Fruit fly (Drosophila melanogaster) whole organism, larva: ENCODE results near the gene Uro.

Experiments used
- noc ChIP-seq: fragments of 200-800 bp; sonication (Bioruptor generic); optimal IDR thresholded peaks from 3 replicates; lab custom pipeline; 2019; ENCODE audit warnings: missing biosample characterization, mild to moderate bottlenecking, missing genetic modification characterization, moderate library complexity

Uro gene

DNA sequence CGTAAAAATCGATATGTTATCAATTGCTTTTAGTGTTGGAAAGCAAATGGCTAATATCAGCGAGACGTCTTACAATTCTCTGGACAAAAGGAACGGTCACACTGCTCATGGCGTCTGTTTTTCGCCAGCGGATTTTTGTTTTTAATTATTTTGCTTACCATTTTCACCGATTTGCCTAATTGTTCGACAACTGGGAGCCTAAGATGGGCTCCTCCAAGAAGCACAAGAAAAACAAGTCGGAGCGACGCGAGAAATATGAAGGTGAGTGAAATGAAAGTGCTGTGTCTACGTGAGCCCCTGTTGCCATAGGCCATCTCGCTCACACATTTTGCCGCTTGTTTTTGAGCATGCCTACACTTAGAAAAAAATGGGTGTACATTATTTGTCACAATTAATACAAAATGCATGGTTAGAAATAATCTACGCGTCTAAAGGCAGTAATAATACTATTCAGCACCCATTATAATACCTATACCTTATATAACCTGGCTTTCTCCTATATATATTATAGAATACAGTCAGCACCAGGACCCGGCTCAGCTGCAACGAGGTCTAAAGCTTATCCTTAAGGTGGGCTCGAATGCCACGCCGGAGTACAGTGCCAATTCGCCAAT, 3.0 kb downstream of the Uro start, which contains the start of gene Brd7-9:
TSS of gene Brd7-9 (plus strand) at position 78 of the 614 bp plus-strand sequence.
- peak; percentile 15 for TF ChIP-seq noc (tag; lab: Kevin White, UChicago)

DNA sequence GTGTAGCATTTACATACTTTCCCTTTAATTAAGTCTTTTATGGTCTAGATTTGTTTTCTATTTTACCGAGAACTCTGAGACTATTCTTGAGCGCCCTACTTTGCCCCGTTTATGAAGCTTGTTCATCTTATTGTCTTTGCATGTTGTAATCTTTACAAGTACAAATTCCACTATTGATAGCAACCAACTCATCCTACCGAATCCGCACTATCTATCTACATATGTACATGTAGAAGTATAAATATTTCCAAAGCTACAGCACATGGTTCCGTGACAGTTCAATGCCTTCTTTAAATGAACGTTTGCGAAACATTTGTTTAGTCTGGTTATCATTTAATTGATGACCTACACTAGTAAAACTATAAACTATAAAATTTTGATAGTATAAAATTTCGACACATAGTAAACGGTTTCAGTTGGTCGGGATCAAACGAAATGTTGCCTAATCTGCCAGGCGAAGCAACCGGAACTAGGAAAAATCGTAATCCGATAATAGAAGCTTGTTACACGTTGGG, 9.1 kb downstream of the Uro start:
- no peak for TF ChIP-seq noc (tag; lab: Kevin White, UChicago)

DNA sequence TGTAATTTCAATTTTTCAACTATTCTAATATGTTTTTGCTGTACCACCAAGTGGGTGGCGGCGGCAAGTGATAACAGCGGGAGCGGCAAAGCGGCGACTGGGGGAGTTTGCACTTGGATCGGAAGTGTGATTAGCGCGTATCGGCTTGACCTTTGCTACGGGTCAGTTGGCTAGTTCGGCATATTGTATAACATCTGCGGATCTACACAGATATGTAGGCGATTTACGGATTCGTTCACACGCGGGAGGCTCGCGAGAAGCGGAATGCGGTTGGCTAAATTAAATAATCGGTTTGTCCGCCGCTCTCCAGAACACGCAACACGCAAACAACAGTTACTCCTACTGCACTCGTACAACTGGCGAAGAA, 10.2 kb downstream of the Uro start:
- TF ChIP-seq noc (tag; lab: Kevin White, UChicago): no peak

DNA sequence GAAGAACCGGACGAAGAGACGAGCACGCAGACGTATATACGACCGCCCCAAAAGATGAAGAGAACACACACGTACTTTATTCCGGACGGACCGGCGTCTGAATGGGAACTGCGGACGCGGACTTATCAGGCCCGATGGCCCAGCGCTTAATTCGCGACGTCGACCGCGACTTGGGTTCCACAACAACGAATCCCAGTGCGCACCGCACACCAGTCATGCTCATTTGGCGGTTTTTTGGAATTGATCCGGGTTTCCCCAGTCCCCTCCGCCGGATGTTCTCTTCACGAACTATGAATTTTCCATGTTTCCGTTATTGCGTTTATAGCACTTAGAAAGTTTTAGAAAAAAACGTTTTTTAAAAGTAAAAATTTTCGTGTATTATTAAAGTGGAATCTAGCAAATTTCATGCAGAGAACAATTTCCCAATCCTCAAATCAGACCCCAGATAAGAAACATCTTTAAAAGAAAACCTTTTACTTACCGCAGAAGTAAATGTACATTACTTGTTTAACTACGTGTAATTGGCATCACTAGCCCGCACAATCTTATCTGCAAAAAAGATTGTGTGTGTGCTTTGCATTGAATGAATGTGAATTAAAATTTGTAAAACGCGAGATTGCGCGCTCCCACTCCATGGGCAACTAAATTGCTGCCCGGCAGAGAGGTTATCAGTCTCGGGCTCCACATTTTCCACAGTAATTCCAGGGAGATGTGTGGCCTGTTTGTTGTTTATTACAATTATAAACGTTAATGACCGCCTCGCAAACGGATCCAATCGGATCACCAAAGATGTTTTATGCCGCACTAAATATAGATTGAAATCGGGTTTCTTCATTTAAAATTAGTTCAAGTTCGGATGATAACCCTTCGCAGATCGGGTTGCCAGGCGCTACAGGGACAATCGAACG, 10.8 kb downstream of the Uro start, which contains the start of gene CG7149:
TSS of gene CG7149 (minus strand) at position 110 of the 908 bp plus-strand sequence.
- peak; percentile 60 for TF ChIP-seq noc (tag; lab: Kevin White, UChicago)

DNA sequence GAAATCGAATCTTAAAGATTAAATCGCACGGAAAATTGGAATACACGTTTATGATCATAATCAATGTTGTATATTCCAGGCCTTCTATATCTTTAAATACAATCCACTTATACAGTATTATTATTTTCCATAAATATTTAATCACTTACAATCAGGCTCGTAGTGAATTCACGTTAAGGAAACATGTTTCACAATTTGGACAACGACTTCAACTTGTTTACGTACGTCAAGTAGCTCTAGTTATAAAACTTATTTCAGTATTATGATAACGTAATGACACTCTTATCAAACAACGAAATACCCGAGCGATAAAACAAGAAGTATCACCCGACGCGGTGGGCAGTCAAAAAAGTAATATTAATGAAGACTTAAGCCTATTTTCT, 11.5 kb downstream of the Uro start:
- no peak for TF ChIP-seq noc (tag; lab: Kevin White, UChicago)

DNA sequence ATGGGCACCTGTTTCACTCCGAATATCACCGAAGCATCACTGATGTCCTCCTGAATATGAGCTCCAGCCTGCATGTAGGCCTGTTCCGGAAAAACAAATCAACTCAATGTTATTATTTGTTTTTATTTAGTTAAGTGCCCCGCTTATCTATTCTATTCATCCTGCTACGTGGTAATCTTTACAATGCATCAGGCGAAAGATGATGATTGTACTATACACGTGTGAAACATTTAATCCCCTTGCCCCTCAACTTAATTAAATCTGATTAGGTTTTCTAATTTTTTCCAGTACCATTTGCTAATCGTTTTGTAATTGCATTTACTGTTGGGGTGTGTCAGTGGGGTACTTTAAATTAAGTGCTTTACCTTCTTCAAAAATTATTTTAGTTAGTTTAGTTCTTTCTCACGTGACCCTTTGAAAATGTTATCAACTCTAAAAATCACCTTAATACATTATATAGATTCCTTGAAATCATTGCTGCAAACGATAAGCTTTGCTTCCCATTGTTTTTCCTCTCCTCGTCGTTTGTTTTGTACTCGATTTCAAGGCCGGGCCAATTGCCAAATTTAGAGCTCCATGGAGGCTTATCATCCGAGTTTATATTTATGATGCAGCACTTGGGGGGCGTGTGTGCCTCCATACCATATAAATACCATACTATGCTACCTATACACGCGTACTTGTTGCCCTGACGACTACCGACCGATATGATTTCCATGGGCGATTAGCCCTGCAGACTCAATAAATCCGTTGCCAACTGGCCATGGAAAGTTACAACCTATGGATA, 15.0 kb downstream of the Uro start:
- no peak for TF ChIP-seq noc (tag; lab: Kevin White, UChicago)

DNA sequence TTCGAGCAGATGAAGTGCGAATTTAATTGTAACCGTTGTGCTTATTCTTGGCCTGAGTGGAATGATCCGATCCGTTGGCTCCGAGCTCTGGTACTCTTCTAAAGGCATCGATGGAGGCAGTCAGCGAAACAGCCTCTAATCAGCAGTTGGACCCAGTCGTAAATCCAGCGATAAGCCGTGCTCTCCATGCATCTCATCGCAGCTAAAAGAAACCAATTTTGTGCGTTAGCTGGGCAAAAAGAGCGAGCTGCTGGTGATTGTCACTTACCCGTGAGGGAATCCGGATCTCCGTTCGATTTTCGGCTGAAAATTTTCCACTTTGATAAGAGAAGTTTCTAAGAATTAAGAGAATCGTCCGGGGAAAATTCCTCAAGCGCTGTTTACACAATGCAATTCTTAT, 16.0 kb downstream of the Uro start, which contains the start of gene LKRSDH:
TSS of gene LKRSDH (minus strand) at position 101 of the 400 bp plus-strand sequence.
- no peak for TF ChIP-seq noc (tag; lab: Kevin White, UChicago)

DNA sequence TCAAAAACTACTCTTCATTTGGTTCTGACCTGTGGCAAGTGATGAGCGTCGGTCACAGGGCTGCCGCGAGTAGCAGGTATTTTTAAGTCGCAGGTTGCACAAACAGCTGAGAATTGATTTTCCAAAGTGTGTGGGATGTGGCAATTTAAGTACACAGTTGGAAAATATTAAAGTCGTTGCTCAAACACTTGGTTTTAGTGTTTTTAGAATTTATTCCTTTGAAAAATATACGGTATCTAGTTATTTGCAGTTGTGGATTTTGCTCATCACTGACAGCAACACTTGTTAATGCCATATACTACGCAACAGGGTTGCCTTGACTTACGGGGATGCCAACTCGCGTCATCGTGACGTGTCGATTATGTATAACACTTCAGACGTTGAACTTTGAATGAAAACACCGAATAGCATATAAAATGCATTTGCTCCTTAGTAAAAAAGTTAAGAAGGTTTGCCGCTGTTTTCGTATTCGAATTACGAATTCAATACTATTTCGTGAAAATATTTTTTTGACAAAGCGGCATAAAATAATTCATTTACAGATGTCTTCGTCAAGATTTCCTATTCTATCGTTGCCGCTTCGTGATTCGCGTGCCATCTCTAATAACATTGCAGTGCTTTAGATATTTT, 20.0 kb downstream of the Uro start, which contains the start of the genes Herp and r2d2:
TSS of gene Herp (minus strand) at position 255 of the 630 bp plus-strand sequence.
TSS of gene r2d2 (plus strand) at position 344 of the 630 bp plus-strand sequence.
- TF ChIP-seq noc (tag; lab: Kevin White, UChicago): peak; percentile 89

DNA sequence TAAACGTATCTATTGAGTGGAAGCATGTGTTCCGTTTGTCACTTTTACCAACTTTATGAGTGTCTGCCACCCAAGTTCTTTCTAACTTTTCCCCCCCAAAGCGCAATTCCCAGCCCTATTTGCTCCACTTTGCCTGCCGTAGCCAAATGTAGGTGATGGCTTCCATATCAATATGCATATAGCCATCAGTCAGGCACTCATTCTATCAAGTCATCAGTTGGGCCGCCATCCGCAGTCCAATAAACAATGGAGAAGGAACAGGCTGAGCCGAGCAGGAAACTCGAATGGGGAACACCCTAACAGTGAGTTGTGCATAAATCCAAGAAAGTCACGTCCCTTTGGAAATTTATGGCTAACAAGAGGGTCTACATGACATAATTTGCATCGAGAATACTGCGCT, 27.7 kb downstream of the Uro start:
- TF ChIP-seq noc (tag; lab: Kevin White, UChicago): no peak

DNA sequence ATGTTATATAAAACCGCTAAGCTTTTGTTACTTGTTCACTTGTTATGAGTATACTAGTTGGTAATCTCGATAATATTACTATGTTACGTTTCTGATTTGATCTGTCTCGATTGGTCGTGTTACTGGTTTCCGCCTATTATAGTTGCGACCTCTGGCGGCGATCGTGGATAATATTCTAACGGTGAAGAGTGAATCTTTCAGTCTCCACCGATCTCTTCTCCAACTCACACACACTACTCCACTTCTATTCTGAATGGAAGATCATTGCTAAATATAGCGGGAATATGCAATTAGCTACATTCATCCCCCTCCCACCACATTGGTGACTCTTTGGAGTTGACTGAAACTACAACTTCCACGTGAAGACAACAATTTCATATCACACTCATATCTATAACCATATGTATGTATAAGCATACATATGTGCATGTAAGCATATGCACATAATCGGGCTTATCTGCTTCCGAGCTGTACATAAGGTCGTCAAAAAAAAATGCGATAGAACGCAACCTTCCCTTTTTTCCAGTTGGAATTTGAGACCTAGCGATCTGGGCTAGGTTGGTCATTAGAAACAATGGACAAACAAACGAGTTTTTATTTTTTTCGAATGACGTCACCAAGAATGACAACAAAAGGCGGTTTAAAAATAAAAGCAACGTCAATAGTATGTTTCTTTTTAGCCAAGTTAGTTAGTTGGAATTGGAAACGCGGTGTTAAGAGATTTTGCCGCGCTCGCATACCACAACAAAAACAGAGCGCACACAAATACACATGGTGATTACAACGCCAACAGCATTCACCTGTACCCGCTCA, 29.2 kb downstream of the Uro start:
- TF ChIP-seq noc (tag; lab: Kevin White, UChicago): no peak

DNA sequence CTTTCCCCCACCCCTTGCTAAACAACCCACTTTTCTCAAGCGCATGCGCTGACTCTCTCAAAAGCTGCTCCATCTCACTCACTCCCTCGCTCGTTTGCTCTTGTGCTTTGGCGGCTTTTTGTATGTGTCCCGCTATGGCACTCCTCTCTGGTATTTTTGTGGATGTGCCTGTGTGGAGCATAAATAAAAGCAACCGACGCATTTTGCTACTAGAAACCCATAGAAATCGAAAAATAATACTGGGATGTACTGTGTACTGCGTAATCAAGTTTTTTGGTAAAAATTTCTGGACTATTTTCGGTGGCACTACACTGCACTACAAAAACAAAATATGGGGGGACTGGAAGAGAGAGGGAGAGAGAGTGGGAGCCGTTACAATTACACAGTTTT, 29.8 kb downstream of the Uro start:
- peak; percentile 2 for TF ChIP-seq noc (tag; lab: Kevin White, UChicago)

DNA sequence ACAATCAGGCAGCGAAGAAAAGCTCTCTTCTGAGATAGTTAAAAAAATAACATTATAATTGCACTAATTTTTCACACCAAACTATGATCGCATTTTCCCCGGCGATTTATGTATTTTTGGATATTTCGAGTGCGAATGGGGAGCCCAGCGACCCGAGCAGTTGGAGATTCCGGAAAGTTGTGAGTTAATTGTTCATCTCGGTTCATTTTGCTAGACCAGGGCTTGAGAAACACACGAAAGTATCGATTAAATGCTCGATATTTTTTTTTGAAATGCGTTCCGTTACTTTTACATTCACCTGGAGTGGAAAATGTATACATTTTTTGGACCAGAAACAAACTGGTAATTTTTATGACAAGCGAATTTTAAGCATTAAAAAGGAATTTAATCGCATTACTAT, 30.6 kb downstream of the Uro start, which contains the start of gene Cdc14:
TSS of gene Cdc14 (minus strand) at position 185 of the 400 bp plus-strand sequence.
- no peak for TF ChIP-seq noc (tag; lab: Kevin White, UChicago)

DNA sequence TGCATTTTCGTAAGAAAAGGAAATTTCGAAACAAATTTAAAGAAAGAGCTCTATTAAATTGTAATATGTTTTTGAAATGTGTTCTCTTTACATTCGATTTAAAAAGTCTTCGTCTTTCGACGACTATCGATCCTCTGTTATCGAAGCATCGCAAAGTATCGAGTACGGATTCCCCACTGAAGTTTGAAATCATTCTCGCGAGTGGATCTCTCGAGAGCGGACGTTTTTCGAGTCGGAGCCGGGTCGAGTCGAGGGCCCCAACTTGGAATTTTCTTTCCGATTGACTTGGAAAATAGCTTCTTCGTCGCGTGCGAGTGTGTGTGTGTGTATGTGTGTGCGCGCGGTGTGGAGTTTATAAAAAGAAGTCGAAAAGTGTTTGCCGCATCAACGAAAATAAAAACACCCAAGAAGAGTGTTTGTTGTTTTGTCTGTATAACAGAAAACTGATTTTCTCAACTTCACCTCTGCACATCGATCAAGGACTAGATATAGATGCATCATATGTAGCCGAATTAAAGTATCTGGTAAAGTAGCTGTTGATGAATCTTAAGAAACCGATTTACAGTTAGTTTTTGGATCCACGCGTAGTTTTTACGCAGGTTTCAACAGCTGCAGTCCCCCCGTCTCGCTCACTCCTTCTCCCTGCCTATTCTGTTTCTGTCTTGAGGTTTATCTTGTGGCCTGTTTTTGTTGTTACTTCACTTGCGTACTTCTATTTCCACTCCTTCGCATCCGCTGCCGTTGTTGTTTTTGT, 31.5 kb downstream of the Uro start, which contains the start of gene LanB1:
TSS of gene LanB1 (plus strand) at position 190 of the 754 bp plus-strand sequence.
- TF ChIP-seq noc (tag; lab: Kevin White, UChicago): no peak
